Worm (Caenorhabditis elegans) whole organism, late embryonic: ENCODE results near the gene T14B4.19.

ENCODE experiments used
- ama-1 ChIP-seq: fragments of 150-350 bp; optimal IDR thresholded peaks from 2 replicates; lab custom pipeline; 2014
- ceh-48 ChIP-seq: sonication (generic microtip); optimal IDR thresholded peaks from 2 replicates; lab custom pipeline; 2016; ENCODE audit warnings: missing genetic modification characterization, inconsistent platforms, missing compliant biosample characterization
- hlh-8 ChIP-seq: sonication (generic microtip); optimal IDR thresholded peaks from 2 replicates; lab custom pipeline; 2016; ENCODE audit warnings: missing genotype, missing genetic modification characterization, missing compliant biosample characterization
- tbx-2 ChIP-seq: sonication (generic microtip); optimal IDR thresholded peaks from 2 replicates; lab custom pipeline; 2016; ENCODE audit warnings: missing genetic modification characterization, missing compliant biosample characterization
- unc-86 ChIP-seq: sonication (generic microtip); optimal IDR thresholded peaks from 2 replicates; lab custom pipeline; 2016; ENCODE audit warnings: missing genetic modification characterization, missing compliant biosample characterization

- TF ChIP-seq ama-1 (lab: Kevin White, UChicago) (no peak), unc-86 (no peak), ceh-48 (tag; lab: Kevin White, UChicago) (no peak), tbx-2 (tag; lab: Kevin White, UChicago) (no peak), hlh-8 (tag; lab: Kevin White, UChicago) (no peak)
Observed at ce11 chrII:6663799-6664198, 48.9 kb downstream of the T14B4.19 start.
